Fruit fly (Drosophila melanogaster) whole organism, wandering third instar larva: ENCODE data around the gene brwl.

Experiments used
- Abd-B ChIP-seq: fragments of >200 bp; optimal IDR thresholded peaks from 2 replicates; lab custom pipeline; 2017; ENCODE audit warnings: missing biosample characterization, missing genetic modification characterization
- CG9705 ChIP-seq: fragments of 200-800 bp; sonication (Bioruptor generic); optimal IDR thresholded peaks from 2 replicates; lab custom pipeline; 2018; ENCODE audit warnings: missing biosample characterization, mild to moderate bottlenecking, missing genetic modification characterization
- GATAd ChIP-seq: sonication (Bioruptor generic); optimal IDR thresholded peaks from 2 replicates; lab custom pipeline; 2016; ENCODE audit warnings: missing biosample characterization, missing genetic modification characterization
- Rel ChIP-seq, 2 experiments: fragments of 200-800 bp; sonication (Bioruptor generic) in 1 of 2; optimal IDR thresholded peaks; 2 replicates in 1 of 2; 3 replicates in 1 of 2; lab custom pipeline; 2016 to 2019; ENCODE audit warnings: mild to moderate bottlenecking in 2 of 2, missing biosample characterization in 2 of 2, missing genetic modification characterization in 2 of 2, moderate library complexity in 1 of 2
- br ChIP-seq: fragments of 200-800 bp; sonication (Bioruptor generic); optimal IDR thresholded peaks from 2 replicates; lab custom pipeline; 2016; ENCODE audit warnings: missing biosample characterization, missing genetic modification characterization
- brk ChIP-seq: fragments of 200-800 bp; sonication (Bioruptor generic); optimal IDR thresholded peaks from 2 replicates; lab custom pipeline; 2016; ENCODE audit warnings: missing biosample characterization, mild to moderate bottlenecking, missing genetic modification characterization
- ey ChIP-seq: fragments of 200-800 bp; sonication (Bioruptor generic); optimal IDR thresholded peaks from 2 replicates; lab custom pipeline; 2016; ENCODE audit warnings: missing biosample characterization, missing genetic modification characterization
- pan ChIP-seq: fragments of >200 bp; optimal IDR thresholded peaks from 2 replicates; lab custom pipeline; 2017
- sage ChIP-seq: fragments of 200-800 bp; sonication (Bioruptor generic); optimal IDR thresholded peaks from 2 replicates; lab custom pipeline; 2016; ENCODE audit warnings: missing biosample characterization, mild to moderate bottlenecking, missing genetic modification characterization
- woc ChIP-seq: sonication (Bioruptor generic); optimal IDR thresholded peaks from 2 replicates; lab custom pipeline; 2016; ENCODE audit warnings: missing biosample characterization, mild to moderate bottlenecking, missing genetic modification characterization

- TF ChIP-seq Abd-B = no peak
- TF ChIP-seq ey (GFP tag; lab: Kevin White, UChicago) = no peak
- TF ChIP-seq br (GFP tag; lab: Kevin White, UChicago) = no peak
- TF ChIP-seq CG9705 = no peak
- no peak for TF ChIP-seq GATAd
- TF ChIP-seq sage (GFP tag; lab: Kevin White, UChicago) = no peak
- no peak for TF ChIP-seq woc (GFP tag; lab: Kevin White, UChicago)
- TF ChIP-seq pan (lab: Kevin White, UChicago) = no peak
- TF ChIP-seq Rel (GFP tag; optimal IDR thresholded peaks at IDR 0.05; lab: Kevin White, UChicago) = no peak
- TF ChIP-seq Rel (tag; optimal IDR thresholded peaks at IDR 0.05; lab: Kevin White, UChicago) = no peak
- TF ChIP-seq brk = no peak
Observed at dm6 chr2L:9601220-9601619, 32.5 kb downstream of the brwl start.
